Fruit fly (Drosophila melanogaster) whole organism, embryonic: ENCODE measurements around the gene DCP2.

ENCODE experiments used
- ATbp ChIP-seq: fragments of 200-800 bp; sonication (Bioruptor generic); optimal IDR thresholded peaks from 2 replicates; lab custom pipeline; 2017; ENCODE audit warnings: missing biosample characterization, mild to moderate bottlenecking, missing genetic modification characterization, missing genetic modification reagents
- B-H1 ChIP-seq: fragments of 200-800 bp; sonication (Bioruptor generic); IDR thresholded peaks from 3 replicates; pipeline ENCODE4 v1.3.6; 2022; ENCODE audit warnings: missing biosample characterization, missing genetic modification characterization
- CG10147 ChIP-seq: fragments of 200-800 bp; sonication (Bioruptor generic); optimal IDR thresholded peaks from 2 replicates; lab custom pipeline; 2019; ENCODE audit warnings: missing biosample characterization, mild to moderate bottlenecking, missing genetic modification characterization, moderate library complexity
- CG10366 ChIP-seq: fragments of 200-800 bp; sonication (Bioruptor generic); IDR thresholded peaks from 2 replicates; pipeline ENCODE4 v1.3.6; 2022; ENCODE audit warnings: missing biosample characterization, missing genetic modification characterization
- CG10654 ChIP-seq: fragments of 200-800 bp; sonication (Bioruptor generic); optimal IDR thresholded peaks from 2 replicates; lab custom pipeline; 2016; ENCODE audit warnings: missing biosample characterization, missing genetic modification characterization
- CG1603 ChIP-seq: fragments of 200-800 bp; sonication (Bioruptor generic); optimal IDR thresholded peaks from 2 replicates; lab custom pipeline; 2019; ENCODE audit warnings: missing biosample characterization, mild to moderate bottlenecking, missing genetic modification characterization, moderate library complexity
- CG16815 ChIP-seq: fragments of 200-800 bp; sonication (Bioruptor generic); optimal IDR thresholded peaks from 3 replicates; lab custom pipeline; 2017; ENCODE audit warnings: missing biosample characterization, mild to moderate bottlenecking, missing genetic modification characterization
- CG17359 ChIP-seq: fragments of 200-800 bp; sonication (Bioruptor generic); optimal IDR thresholded peaks from 3 replicates; lab custom pipeline; 2018; ENCODE audit warnings: missing biosample characterization, mild to moderate bottlenecking, missing genetic modification characterization, moderate library complexity
- CG17912 ChIP-seq: fragments of 200-800 bp; sonication (Bioruptor generic); optimal IDR thresholded peaks from 2 replicates; lab custom pipeline; 2018; ENCODE audit warnings: missing biosample characterization, mild to moderate bottlenecking, missing genetic modification characterization
- CG2712 ChIP-seq: fragments of 200-800 bp; optimal IDR thresholded peaks from 3 replicates; lab custom pipeline; 2019; ENCODE audit warnings: missing biosample characterization, mild to moderate bottlenecking, missing genetic modification characterization, moderate library complexity
- CG5245 ChIP-seq: fragments of 200-800 bp; sonication (Bioruptor generic); optimal IDR thresholded peaks from 3 replicates; lab custom pipeline; 2016; ENCODE audit warnings: missing biosample characterization, missing genetic modification characterization
- CG6254 ChIP-seq: fragments of 200-800 bp; sonication (Bioruptor generic); optimal IDR thresholded peaks from 3 replicates; lab custom pipeline; 2017; ENCODE audit warnings: mild to moderate bottlenecking, missing biosample characterization, missing genetic modification reagents, missing genetic modification characterization
- CG6765 ChIP-seq: fragments of 200-800 bp; sonication (Bioruptor generic); optimal IDR thresholded peaks from 3 replicates; lab custom pipeline; 2017; ENCODE audit warnings: missing biosample characterization, mild to moderate bottlenecking, missing genetic modification characterization
- CG7786 ChIP-seq: fragments of 200-800 bp; sonication (Bioruptor generic); optimal IDR thresholded peaks from 2 replicates; lab custom pipeline; 2016; ENCODE audit warnings: missing biosample characterization, missing genetic modification characterization
- CG7963 ChIP-seq: fragments of 200-800 bp; sonication (Bioruptor generic); IDR thresholded peaks from 3 replicates; pipeline ENCODE4 v1.3.6; 2022; ENCODE audit warnings: missing biosample characterization, missing genetic modification characterization; ENCODE audit not compliant: partially characterized antibody
- CG8924 ChIP-seq: fragments of 200-800 bp; optimal IDR thresholded peaks from 3 replicates; lab custom pipeline; 2019; ENCODE audit warnings: missing biosample characterization, mild to moderate bottlenecking, missing genetic modification characterization, moderate library complexity
- CG9817 ChIP-seq: fragments of 200-800 bp; sonication (Bioruptor generic); optimal IDR thresholded peaks from 2 replicates; lab custom pipeline; 2018; ENCODE audit warnings: missing biosample characterization, mild to moderate bottlenecking, missing genetic modification characterization, moderate library complexity
- CG9876 ChIP-seq: fragments of 200-800 bp; sonication (Bioruptor generic); optimal IDR thresholded peaks from 2 replicates; lab custom pipeline; 2016; ENCODE audit warnings: missing biosample characterization, missing genetic modification characterization
- CG9932 ChIP-seq: fragments of 200-800 bp; sonication (Bioruptor generic); IDR thresholded peaks from 2 replicates; pipeline ENCODE4 v1.3.6; 2022; ENCODE audit warnings: missing biosample characterization, missing genetic modification characterization
- CHES-1-like ChIP-seq: fragments of 200-800 bp; sonication (Bioruptor generic); optimal IDR thresholded peaks from 2 replicates; lab custom pipeline; 2016; ENCODE audit warnings: missing biosample characterization, missing genetic modification characterization
- Doc2 ChIP-seq: fragments of 200-800 bp; sonication (Bioruptor generic); IDR thresholded peaks from 2 replicates; pipeline ENCODE4 v1.3.6; 2022; ENCODE audit warnings: missing biosample characterization, missing genetic modification characterization
- Eip74EF ChIP-seq, 2 experiments: fragments of 200-800 bp in 1 of 2; fragments of >200 bp in 1 of 2; sonication (Bioruptor generic) in 1 of 2; optimal IDR thresholded peaks; 2 replicates each; lab custom pipeline; 2017 to 2019; ENCODE audit warnings: missing biosample characterization in 2 of 2, missing genetic modification characterization in 2 of 2, mild to moderate bottlenecking in 1 of 2, moderate library complexity in 1 of 2
- Fer2 ChIP-seq: fragments of 200-800 bp; sonication (Bioruptor generic); optimal IDR thresholded peaks from 2 replicates; lab custom pipeline; 2018; ENCODE audit warnings: missing biosample characterization, mild to moderate bottlenecking, missing genetic modification characterization, moderate library complexity
- HLH3B ChIP-seq: fragments of 200-800 bp; sonication (Bioruptor generic); IDR thresholded peaks from 2 replicates; pipeline ENCODE4 v1.3.6; 2022; ENCODE audit warnings: missing biosample characterization, missing genetic modification characterization
- NC2α ChIP-seq: fragments of 200-800 bp; sonication (Bioruptor generic); optimal IDR thresholded peaks from 2 replicates; lab custom pipeline; 2016; ENCODE audit warnings: missing biosample characterization, missing genetic modification characterization
- Nf-YA ChIP-seq: fragments of 200-800 bp; sonication (Bioruptor generic); IDR thresholded peaks from 2 replicates; pipeline ENCODE4 v1.3.6; 2022; ENCODE audit warnings: missing biosample characterization, missing genetic modification characterization
- Nf-YB ChIP-seq: fragments of 200-800 bp; sonication (Bioruptor generic); optimal IDR thresholded peaks from 3 replicates; lab custom pipeline; 2019; ENCODE audit warnings: missing biosample characterization, mild to moderate bottlenecking, missing genetic modification characterization, moderate library complexity
- Optix ChIP-seq: fragments of 200-800 bp; sonication (Bioruptor generic); IDR thresholded peaks from 3 replicates; pipeline ENCODE4 v1.3.6; 2022; ENCODE audit warnings: missing biosample characterization, missing genetic modification characterization
- PHDP ChIP-seq: fragments of 200-800 bp; sonication (Bioruptor generic); optimal IDR thresholded peaks from 3 replicates; lab custom pipeline; 2018; ENCODE audit warnings: missing biosample characterization, mild to moderate bottlenecking, missing genetic modification characterization, moderate library complexity
- Poxn ChIP-seq: fragments of 200-800 bp; sonication (Bioruptor generic); IDR thresholded peaks from 2 replicates; pipeline ENCODE4 v1.3.6; 2022; ENCODE audit warnings: missing biosample characterization, missing genetic modification characterization
- Ravus ChIP-seq: fragments of 200-800 bp; sonication (Bioruptor generic); IDR thresholded peaks from 2 replicates; pipeline ENCODE4 v1.3.6; 2022; ENCODE audit warnings: missing biosample characterization, missing genetic modification characterization
- Sox100B ChIP-seq: fragments of 200-800 bp; sonication (Bioruptor generic); optimal IDR thresholded peaks from 3 replicates; lab custom pipeline; 2018; ENCODE audit warnings: missing biosample characterization, mild to moderate bottlenecking, missing genetic modification characterization
- Usf ChIP-seq: fragments of 200-800 bp; sonication (Bioruptor generic); optimal IDR thresholded peaks from 2 replicates; lab custom pipeline; 2017; ENCODE audit warnings: missing genotype, missing biosample characterization, missing genetic modification characterization
- ac ChIP-seq: fragments of 200-800 bp; sonication (Bioruptor generic); optimal IDR thresholded peaks from 3 replicates; lab custom pipeline; 2017; ENCODE audit warnings: missing biosample characterization, mild to moderate bottlenecking, missing genetic modification characterization
- crc ChIP-seq: fragments of 200-800 bp; sonication (Bioruptor generic); optimal IDR thresholded peaks from 2 replicates; lab custom pipeline; 2016; ENCODE audit warnings: missing biosample characterization, missing genetic modification characterization
- crol ChIP-seq: fragments of 200-800 bp; sonication (Bioruptor generic); IDR thresholded peaks from 2 replicates; pipeline ENCODE4 v1.3.6; 2022; ENCODE audit warnings: missing biosample characterization, missing genetic modification characterization
- dm ChIP-seq: fragments of 200-800 bp; sonication (Bioruptor generic); optimal IDR thresholded peaks from 3 replicates; lab custom pipeline; 2016; ENCODE audit warnings: missing biosample characterization, missing genetic modification characterization
- en ChIP-seq: fragments of 200-800 bp; sonication (Bioruptor generic); optimal IDR thresholded peaks from 2 replicates; lab custom pipeline; 2016; ENCODE audit warnings: missing biosample characterization, missing genetic modification characterization
- gem ChIP-seq: fragments of 200-800 bp; sonication (Bioruptor generic); optimal IDR thresholded peaks from 2 replicates; lab custom pipeline; 2019; ENCODE audit warnings: missing biosample characterization, mild to moderate bottlenecking, missing genetic modification characterization, moderate library complexity
- jumu ChIP-seq: fragments of 200-800 bp; sonication (Bioruptor generic); optimal IDR thresholded peaks from 3 replicates; lab custom pipeline; 2016; ENCODE audit warnings: missing biosample characterization, missing genetic modification characterization
- nerfin-2 ChIP-seq: fragments of 200-800 bp; sonication (Bioruptor generic); IDR thresholded peaks from 2 replicates; pipeline ENCODE4 v1.3.6; 2022; ENCODE audit warnings: missing biosample characterization, missing genetic modification characterization; ENCODE audit not compliant: partially characterized antibody
- oc ChIP-seq: fragments of 200-800 bp; sonication (Bioruptor generic); optimal IDR thresholded peaks from 2 replicates; lab custom pipeline; 2018; ENCODE audit warnings: missing biosample characterization, mild to moderate bottlenecking, missing genetic modification characterization, moderate library complexity
- onecut ChIP-seq: fragments of 200-800 bp; sonication (Bioruptor generic); IDR thresholded peaks from 2 replicates; pipeline ENCODE4 v1.3.6; 2022; ENCODE audit warnings: missing biosample characterization, missing genetic modification characterization
- phol ChIP-seq: fragments of 200-800 bp; sonication (Bioruptor generic); optimal IDR thresholded peaks from 3 replicates; lab custom pipeline; 2018; ENCODE audit warnings: missing biosample characterization, mild to moderate bottlenecking, missing genetic modification characterization, moderate library complexity
- repo ChIP-seq: fragments of 200-800 bp; sonication (Bioruptor generic); optimal IDR thresholded peaks from 2 replicates; lab custom pipeline; 2016; ENCODE audit warnings: missing biosample characterization, missing genetic modification characterization
- salm ChIP-seq: fragments of 200-800 bp; sonication (Bioruptor generic); optimal IDR thresholded peaks from 2 replicates; lab custom pipeline; 2018; ENCODE audit warnings: missing biosample characterization, mild to moderate bottlenecking, missing genetic modification characterization
- sima ChIP-seq: fragments of 200-800 bp; sonication (Bioruptor generic); optimal IDR thresholded peaks from 2 replicates; lab custom pipeline; 2016; ENCODE audit warnings: missing biosample characterization, missing genetic modification characterization
- sug ChIP-seq: fragments of 200-800 bp; optimal IDR thresholded peaks from 2 replicates; lab custom pipeline; 2019; ENCODE audit warnings: missing biosample characterization, mild to moderate bottlenecking, missing genetic modification characterization, moderate library complexity
- tio ChIP-seq: fragments of 200-800 bp; sonication (Bioruptor generic); optimal IDR thresholded peaks from 2 replicates; lab custom pipeline; 2017; ENCODE audit warnings: missing biosample characterization, missing genetic modification characterization, inconsistent platforms
- z ChIP-seq: fragments of 200-800 bp; sonication (Bioruptor generic); IDR thresholded peaks from 3 replicates; pipeline ENCODE4 v1.3.6; 2022; ENCODE audit warnings: missing biosample characterization, missing genetic modification characterization

The DCP2 gene

DNA sequence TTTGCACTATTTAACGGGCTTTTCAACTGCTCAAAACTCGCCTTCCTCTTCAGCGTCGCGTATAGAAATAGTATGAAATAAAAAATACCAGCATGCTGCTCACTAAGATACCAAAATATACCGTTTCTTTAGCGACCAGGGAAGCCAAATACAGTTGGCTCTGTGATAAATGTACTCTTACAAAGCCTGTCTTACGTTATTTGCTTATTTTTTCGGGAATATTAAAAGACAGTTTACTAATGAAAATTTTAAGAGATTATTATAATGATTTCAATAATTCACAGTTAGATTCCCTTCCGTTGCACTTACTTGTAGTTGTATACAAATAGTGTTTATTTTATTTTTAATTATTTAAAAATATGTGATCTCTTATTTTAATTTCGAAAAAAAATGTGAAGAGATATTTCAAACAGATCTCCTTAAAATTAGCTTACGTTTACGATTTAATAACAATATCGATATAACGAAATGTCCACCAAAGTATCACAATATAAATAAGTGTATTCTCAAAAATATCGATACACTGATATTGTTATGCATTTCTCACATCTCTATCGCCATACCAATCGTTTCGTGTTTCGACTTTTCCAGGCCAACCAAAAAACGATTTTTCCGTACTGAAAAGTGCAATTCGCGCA is at the start of gene DCP2, which contains the start of gene dbo (continued):
- peak; percentile 75 for TF ChIP-seq CG17359 (tag; lab: Kevin White, UChicago)
- peak; percentile 51; the same call in 2 of the 3 replicates for TF ChIP-seq B-H1 (GFP tag; lab: Robert Waterston, UW)
- TF ChIP-seq CG9817 (tag; lab: Kevin White, UChicago) = peak; percentile 83
- no peak for TF ChIP-seq CG5245 (GFP tag; lab: Kevin White, UChicago)
- no peak for TF ChIP-seq Optix (GFP tag; lab: Robert Waterston, UW)
- TF ChIP-seq ac (GFP tag; lab: Kevin White, UChicago) = no peak
- peak; percentile 12 for TF ChIP-seq CG10147 (GFP tag; lab: Kevin White, UChicago)
- TF ChIP-seq CG9932 (GFP tag; lab: Robert Waterston, UW) = peak; percentile 91
- no peak for TF ChIP-seq CG9876 (GFP tag; lab: Kevin White, UChicago)
- no peak for TF ChIP-seq en (GFP tag; lab: Kevin White, UChicago)
- TF ChIP-seq CHES-1-like = no peak
- peak; percentile 58 for TF ChIP-seq CG8924 (tag; lab: Kevin White, UChicago)
- TF ChIP-seq CG10366 (GFP tag; lab: Robert Waterston, UW) = peak; percentile 61
- no peak for TF ChIP-seq Eip74EF (GFP tag; optimal IDR thresholded peaks at IDR 0.05; lab: Kevin White, UChicago)
- peak; percentile 72 for TF ChIP-seq sug (tag; lab: Kevin White, UChicago)
- TF ChIP-seq dm = no peak
- no peak for TF ChIP-seq repo
- TF ChIP-seq nerfin-2 (GFP tag; lab: Robert Waterston, UW) = peak; percentile 74
- peak; percentile 74 for TF ChIP-seq Fer2 (tag; lab: Kevin White, UChicago)
- peak; percentile 22 for TF ChIP-seq CG6254 (GFP tag; lab: Kevin White, UChicago)
- no peak for TF ChIP-seq Poxn (GFP tag; lab: Robert Waterston, UW)
- TF ChIP-seq onecut (GFP tag; lab: Robert Waterston, UW) = no peak; the same call in 1 of the 2 replicates
- no peak for TF ChIP-seq sima (GFP tag; lab: Kevin White, UChicago)
- peak; percentile 49 for TF ChIP-seq phol (tag; lab: Kevin White, UChicago)
- no peak for TF ChIP-seq NC2α (GFP tag; lab: Kevin White, UChicago)
- peak; percentile 26 for TF ChIP-seq CG1603
- no peak for TF ChIP-seq CG7786 (GFP tag; lab: Kevin White, UChicago)
- TF ChIP-seq Ravus = no peak
- peak; percentile 76 for TF ChIP-seq CG2712 (tag; lab: Kevin White, UChicago)
- peak; percentile 44 for TF ChIP-seq salm (tag; lab: Kevin White, UChicago)
- peak; percentile 82 for TF ChIP-seq gem
- no peak for TF ChIP-seq Nf-YB
- TF ChIP-seq CG7963 (GFP tag; lab: Robert Waterston, UW) = peak; percentile 77
- TF ChIP-seq CG6765 (GFP tag; lab: Kevin White, UChicago) = peak; percentile 46
- no peak for TF ChIP-seq oc
- TF ChIP-seq Doc2 (GFP tag; lab: Robert Waterston, UW) = no peak
- peak; percentile 63 for TF ChIP-seq tio
- peak; percentile 73 for TF ChIP-seq Sox100B (GFP tag; lab: Kevin White, UChicago)
- peak; percentile 44 for TF ChIP-seq jumu (GFP tag; lab: Kevin White, UChicago)
- peak; percentile 40; the same call in 1 of the 2 replicates for TF ChIP-seq HLH3B (GFP tag; lab: Robert Waterston, UW)
- TF ChIP-seq ATbp (GFP tag; lab: Kevin White, UChicago) = peak; percentile 2
- TF ChIP-seq Nf-YA (GFP tag; lab: Robert Waterston, UW) = no peak; the same call in 1 of the 2 replicates
- no peak for TF ChIP-seq crol (GFP tag; lab: Robert Waterston, UW)
- TF ChIP-seq CG17912 (GFP tag; lab: Kevin White, UChicago) = no peak
- TF ChIP-seq Usf = no peak
- no peak for TF ChIP-seq z (GFP tag; lab: Robert Waterston, UW)
- TF ChIP-seq CG10654 (GFP tag; lab: Kevin White, UChicago) = peak; percentile 47
- TF ChIP-seq CG16815 (GFP tag; lab: Kevin White, UChicago) = peak; percentile 54
- peak; percentile 64 for TF ChIP-seq PHDP (tag; lab: Kevin White, UChicago)
- TF ChIP-seq crc (GFP tag; lab: Kevin White, UChicago) = no peak
